Worm (Caenorhabditis elegans): Measurements from ENCODE around the gene cpi-1.

DNA sequence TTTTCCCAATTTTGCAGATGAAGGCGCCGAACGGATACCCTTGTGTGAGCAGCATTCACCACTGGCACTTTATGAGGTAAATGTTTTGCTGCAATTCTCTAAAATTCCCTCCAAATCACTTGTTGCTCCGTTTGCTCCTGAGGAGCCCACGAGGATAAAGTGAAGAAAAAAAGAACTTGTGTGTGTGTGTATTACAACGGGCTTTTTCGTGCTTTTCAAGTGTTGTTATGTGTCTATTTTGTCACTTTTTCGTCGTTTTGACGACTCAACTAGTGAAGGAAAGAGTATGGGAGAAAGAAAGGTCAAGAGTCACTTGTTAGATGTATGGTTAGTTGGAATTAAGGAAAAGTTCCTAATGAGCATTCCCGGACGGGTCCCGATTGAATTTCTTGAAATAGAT is 31.4 kb downstream of the cpi-1 start:
- TF ChIP-seq ama-1 (optimal IDR thresholded peaks at IDR 0.05) (no peak), ama-1 (GFP tag; optimal IDR thresholded peaks at IDR 0.05) (no peak), madf-6 (GFP tag; IDR thresholded peaks at IDR 0.05) (no peak), die-1 (tag; optimal IDR thresholded peaks at IDR 0.05) (no peak), ets-4 (GFP tag; optimal IDR thresholded peaks at IDR 0.05) (no peak), B0035.1 (tag; optimal IDR thresholded peaks at IDR 0.05) (no peak), Y53F4B.3 (GFP tag; IDR thresholded peaks at IDR 0.05) (no peak), nhr-90 (tag; optimal IDR thresholded peaks at IDR 0.05) (no peak)

Data from whole organism, young adult.